Worm (Caenorhabditis elegans) whole organism, midembryonic: ENCODE results near the gene srbc-50.
A peak's percentile ranks its signal among the peaks of the same experiment; 100 is the strongest.
"Not testable (repeated sequence)": the region's sequence is repeated elsewhere in the genome, so short reads cannot be mapped to it uniquely, and the experiment has no call there.

ENCODE experiments used
- T22C8.4 ChIP-seq: fragments of 200-800 bp; sonication (Bioruptor generic); IDR thresholded peaks from 2 replicates; pipeline ENCODE4 v1.3.6; 2022; ENCODE audit warnings: missing genetic modification characterization, missing compliant biosample characterization
- cog-1 ChIP-seq: sonication (generic microtip); optimal IDR thresholded peaks from 2 replicates; lab custom pipeline; 2016; ENCODE audit warnings: missing genetic modification characterization, missing compliant biosample characterization
- flt-1 ChIP-seq: fragments of 200-800 bp; sonication (Bioruptor generic); IDR thresholded peaks from 2 replicates; pipeline ENCODE4 v1.3.6; 2022; ENCODE audit warnings: missing genetic modification characterization, missing compliant biosample characterization
- klf-2 ChIP-seq: fragments of 200-800 bp; sonication (Bioruptor generic); conservative IDR thresholded peaks from 2 replicates; pipeline ENCODE4 v1.3.6; 2022; ENCODE audit warnings: missing genetic modification reagents, missing genetic modification characterization, missing compliant biosample characterization
- med-1 ChIP-seq: sonication (generic microtip); optimal IDR thresholded peaks from 2 replicates; lab custom pipeline; 2017; ENCODE audit warnings: missing genetic modification characterization, mild to moderate bottlenecking, missing compliant biosample characterization, antibody characterized with exemption, missing genetic modification reagents; ENCODE audit not compliant: insufficient read depth
- ref-1 ChIP-seq: fragments of 200-800 bp; sonication (Bioruptor generic); conservative IDR thresholded peaks from 2 replicates; pipeline ENCODE4 v1.3.6; 2022; ENCODE audit warnings: missing genetic modification reagents, missing genetic modification characterization, missing compliant biosample characterization
- tab-1 ChIP-seq: fragments of 200-800 bp; sonication (Bioruptor generic); IDR thresholded peaks from 2 replicates; pipeline ENCODE4 v1.3.6; 2022; ENCODE audit warnings: missing genetic modification characterization, missing compliant biosample characterization
- ztf-23 ChIP-seq: fragments of 200-800 bp; sonication (Bioruptor generic); IDR thresholded peaks from 2 replicates; pipeline ENCODE4 v1.3.6; 2022; ENCODE audit warnings: missing genetic modification reagents, missing genetic modification characterization, missing compliant biosample characterization
- ztf-29 ChIP-seq: fragments of 200-800 bp; sonication (Bioruptor generic); IDR thresholded peaks from 2 replicates; pipeline ENCODE4 v1.3.6; 2022; ENCODE audit warnings: missing genetic modification reagents, missing genetic modification characterization, missing compliant biosample characterization

The srbc-50 gene

DNA sequence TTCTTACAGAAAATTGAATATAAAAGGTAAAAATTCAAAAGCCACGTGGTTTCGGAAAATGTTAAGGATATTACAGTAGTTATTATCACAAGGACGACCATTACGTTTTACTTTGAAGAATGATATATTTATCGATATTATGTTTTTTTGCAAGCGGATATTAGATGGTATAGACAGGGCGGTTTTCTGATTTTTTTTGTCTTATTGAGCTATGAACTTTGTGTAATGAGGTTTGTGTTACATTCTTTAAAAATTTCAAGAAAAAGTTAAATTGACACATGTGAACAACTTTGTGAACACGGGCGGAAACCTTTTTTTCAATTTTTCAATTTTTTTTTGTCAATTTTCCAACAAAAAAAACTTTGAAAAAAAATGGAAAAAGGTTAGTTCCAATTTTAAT lies at the start of gene srbc-50:
Gene srbc-50, minus strand, starts transcription at position 101 of the 400 bp plus-strand sequence.
- TF ChIP-seq tab-1 (no peak), med-1 (GFP tag; lab: Kevin White, UChicago) (no peak), ztf-23 (GFP tag; lab: Robert Waterston, UW) (no peak), ztf-29 (no peak), klf-2 (GFP tag; lab: Robert Waterston, UW) (no peak), ref-1 (no peak), T22C8.4 (no peak), flt-1 (no peak), cog-1 (tag; lab: Kevin White, UChicago) (no peak)

DNA sequence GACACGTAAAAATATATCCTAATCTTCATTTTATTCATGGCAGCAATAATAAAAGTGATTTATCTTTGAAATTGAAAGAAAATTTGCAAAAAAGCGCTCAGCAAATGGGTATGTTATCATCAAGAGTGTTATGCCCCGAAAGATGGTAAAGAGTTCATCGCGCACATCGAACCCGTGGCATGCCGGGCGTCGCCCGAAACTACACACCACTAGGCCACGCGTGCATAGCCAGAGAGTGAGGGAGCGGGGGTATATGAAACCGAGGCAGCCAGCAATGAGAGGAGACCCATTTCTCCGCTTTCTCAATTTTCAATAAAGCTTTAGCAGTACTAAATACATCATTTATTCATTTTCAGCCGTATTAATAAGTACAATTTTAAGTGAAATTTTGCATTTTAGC lies 49.0 kb upstream of the srbc-50 start:
- peak; percentile 100 for TF ChIP-seq ref-1
- peak; percentile 100 for TF ChIP-seq tab-1
- peak; percentile 100 for TF ChIP-seq ztf-29
- TF ChIP-seq ztf-23 (GFP tag; lab: Robert Waterston, UW), result peak; percentile 99
- TF ChIP-seq klf-2 (GFP tag; lab: Robert Waterston, UW), result peak; percentile 99
- peak; percentile 99 for TF ChIP-seq T22C8.4
- peak; percentile 91 for TF ChIP-seq med-1 (GFP tag; lab: Kevin White, UChicago)
- peak; percentile 96 for TF ChIP-seq cog-1 (tag; lab: Kevin White, UChicago)
- peak; percentile 99 for TF ChIP-seq flt-1

DNA sequence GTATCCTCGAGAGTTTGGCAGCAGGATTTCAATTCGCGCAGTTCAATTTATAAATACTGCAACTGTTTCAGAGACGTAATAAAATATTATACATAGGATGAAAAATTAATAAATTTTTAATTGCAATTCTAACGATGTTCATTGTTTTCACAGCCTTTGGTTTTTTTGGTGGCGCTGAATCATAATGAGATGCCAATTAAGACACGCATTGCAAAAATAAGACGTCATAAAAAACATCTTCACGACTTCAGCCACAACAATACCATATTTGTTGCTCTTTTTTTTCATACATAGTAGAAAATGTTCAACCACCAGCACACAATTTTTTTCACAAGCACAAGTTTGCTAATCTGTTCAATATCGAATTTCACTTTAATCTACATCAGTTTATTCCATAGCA lies 47.5 kb upstream of the srbc-50 start, which contains the start of gene str-56:
Gene str-56, plus strand, starts transcription at position 301 of the 400 bp plus-strand sequence.
- TF ChIP-seq klf-2 (GFP tag; lab: Robert Waterston, UW) (no peak), cog-1 (tag; lab: Kevin White, UChicago) (no peak), T22C8.4 (no peak), flt-1 (no peak), ztf-29 (no peak), tab-1 (no peak), med-1 (GFP tag; lab: Kevin White, UChicago) (no peak), ztf-23 (GFP tag; lab: Robert Waterston, UW) (no peak), ref-1 (no peak)

DNA sequence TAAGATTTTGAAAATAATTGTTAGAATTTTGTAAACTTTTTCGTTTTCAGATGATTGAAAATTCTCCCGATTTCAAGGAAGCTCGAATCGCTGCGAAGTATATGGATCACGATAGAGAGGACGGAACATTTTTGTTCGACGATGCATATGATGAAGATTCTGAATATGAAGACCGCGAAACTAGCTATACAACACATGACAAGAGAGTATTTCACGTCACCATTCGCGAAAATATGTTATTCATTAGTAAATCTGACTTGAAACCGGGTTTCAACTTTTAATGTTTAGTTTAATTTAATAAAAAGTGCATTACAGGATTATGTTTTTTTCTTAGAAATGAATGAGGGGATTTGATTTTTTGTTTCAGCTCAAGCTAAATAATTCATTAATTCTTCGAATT lies 45.6 kb upstream of the srbc-50 start, which contains the start of gene str-57:
Gene str-57, plus strand, starts transcription at position 301 of the 400 bp plus-strand sequence.
- no peak for TF ChIP-seq ztf-23 (GFP tag; lab: Robert Waterston, UW)
- TF ChIP-seq flt-1, result no peak
- TF ChIP-seq med-1 (GFP tag; lab: Kevin White, UChicago), result no peak
- TF ChIP-seq T22C8.4, result no peak
- TF ChIP-seq cog-1 (tag; lab: Kevin White, UChicago), result no peak
- no peak for TF ChIP-seq ref-1
- TF ChIP-seq ztf-29, result no peak
- TF ChIP-seq tab-1, result no peak
- TF ChIP-seq klf-2 (GFP tag; lab: Robert Waterston, UW), result no peak

DNA sequence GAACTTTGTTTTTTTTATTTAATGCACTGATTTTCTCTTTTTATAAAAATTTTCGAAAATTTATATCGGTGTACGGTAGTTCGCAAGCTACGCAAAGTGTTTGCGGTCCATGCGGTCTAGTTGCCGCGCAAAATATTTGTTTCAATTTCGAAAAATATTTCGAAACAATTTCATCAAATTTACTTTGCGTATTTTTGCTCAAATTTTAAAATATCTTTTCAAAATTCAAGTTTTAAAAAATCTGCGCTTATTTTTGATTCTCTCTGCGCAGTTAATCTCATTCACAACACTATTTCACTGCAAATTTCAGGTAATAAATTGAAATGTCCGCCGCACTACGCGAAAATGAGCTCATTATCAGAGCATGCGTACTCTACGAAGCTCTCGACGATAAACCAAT lies 42.6 kb upstream of the srbc-50 start, which contains the start of gene fbxa-197:
Gene fbxa-197, plus strand, starts transcription at position 301 of the 400 bp plus-strand sequence.
- TF ChIP-seq T22C8.4, result no peak

DNA sequence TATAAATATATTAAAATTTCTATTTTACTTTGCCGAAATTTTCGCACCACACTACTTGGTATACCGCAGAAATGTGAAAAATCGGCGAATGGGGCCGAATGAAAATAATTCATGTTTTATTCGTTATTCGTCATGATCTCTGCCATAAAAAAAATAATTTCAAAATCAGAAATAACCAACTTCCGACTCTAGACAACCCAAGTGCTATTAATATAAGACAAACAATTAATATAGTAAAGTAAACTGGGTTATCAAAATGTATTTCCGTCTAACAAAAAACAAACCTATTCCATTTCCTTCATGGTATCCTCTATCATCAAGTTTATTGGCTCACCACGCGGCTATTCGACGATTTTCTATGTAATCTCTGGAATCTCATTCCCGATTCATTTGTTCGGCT lies 41.1 kb upstream of the srbc-50 start, which contains the start of gene srh-293:
Gene srh-293, plus strand, starts transcription at position 301 of the 400 bp plus-strand sequence.
- TF ChIP-seq T22C8.4 (no peak), klf-2 (GFP tag; lab: Robert Waterston, UW) (no peak), med-1 (GFP tag; lab: Kevin White, UChicago) (no peak), ztf-29 (no peak), tab-1 (no peak), ref-1 (no peak), ztf-23 (GFP tag; lab: Robert Waterston, UW) (no peak), cog-1 (tag; lab: Kevin White, UChicago) (no peak)

DNA sequence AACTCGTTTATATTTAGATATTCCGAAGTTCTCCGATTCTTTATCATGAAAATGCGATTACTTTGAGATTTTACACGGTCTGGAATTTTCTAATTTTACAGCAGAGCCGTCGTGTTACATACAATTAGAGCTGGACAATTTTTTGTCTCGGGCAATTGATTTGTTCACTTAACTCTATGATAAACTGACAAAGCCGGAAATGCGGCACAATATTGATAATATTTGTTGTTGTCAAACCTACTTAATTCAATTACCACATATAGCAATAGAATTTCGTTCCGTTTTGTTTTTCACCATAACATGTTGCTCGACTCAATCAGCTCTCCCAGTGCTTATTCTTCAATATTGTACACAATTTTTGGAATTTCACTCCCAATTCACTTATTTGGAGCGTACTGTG lies 38.3 kb upstream of the srbc-50 start, which contains the start of gene srh-299:
Gene srh-299, plus strand, starts transcription at position 301 of the 400 bp plus-strand sequence.
- TF ChIP-seq flt-1 (no peak), cog-1 (tag; lab: Kevin White, UChicago) (no peak), klf-2 (GFP tag; lab: Robert Waterston, UW) (no peak), med-1 (GFP tag; lab: Kevin White, UChicago) (no peak), ztf-23 (GFP tag; lab: Robert Waterston, UW) (no peak), tab-1 (no peak), T22C8.4 (no peak), ztf-29 (no peak), ref-1 (no peak)

DNA sequence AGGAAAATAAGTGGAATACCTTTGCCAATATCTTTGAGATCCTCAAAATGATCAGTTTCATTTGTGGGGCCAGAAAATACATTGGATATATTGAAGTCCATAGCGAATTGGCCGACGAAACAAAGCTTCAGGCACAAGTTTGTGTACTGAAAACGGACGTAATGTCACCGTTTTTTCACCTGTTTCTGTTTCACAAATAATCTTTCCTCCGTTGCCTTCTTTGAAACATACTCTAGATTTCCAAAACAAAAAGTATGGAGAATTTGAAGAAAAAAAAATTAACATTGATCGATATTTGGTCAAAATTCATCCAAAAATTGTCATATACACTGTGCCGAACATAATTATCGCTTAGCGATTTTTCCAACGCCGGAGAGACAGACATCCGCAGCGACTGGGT lies 37.8 kb upstream of the srbc-50 start, which contains the start of gene srz-12:
Gene srz-12, minus strand, starts transcription at position 101 of the 400 bp plus-strand sequence.
- TF ChIP-seq tab-1 (no peak), flt-1 (no peak), T22C8.4 (no peak), ztf-29 (no peak), ztf-23 (GFP tag; lab: Robert Waterston, UW) (no peak), med-1 (GFP tag; lab: Kevin White, UChicago) (no peak), klf-2 (GFP tag; lab: Robert Waterston, UW) (no peak)

DNA sequence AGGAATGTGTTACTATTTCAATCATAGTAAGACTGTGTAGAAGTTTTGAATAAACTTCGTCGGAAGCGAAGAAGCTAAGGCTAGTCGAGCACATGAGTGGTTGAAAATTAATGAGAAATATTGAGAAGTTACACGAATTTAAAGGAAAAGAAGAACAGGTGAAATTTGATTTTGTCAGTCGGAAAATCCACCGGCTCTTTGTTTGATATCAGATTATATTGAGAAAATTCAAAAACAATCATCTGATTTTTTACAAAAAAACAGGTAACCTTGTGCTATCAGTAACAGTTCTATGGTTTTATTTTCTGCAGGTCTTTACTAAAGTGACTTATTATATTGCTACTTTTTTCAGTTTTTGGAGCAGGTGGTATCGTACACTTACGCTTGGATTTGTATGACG lies 33.5 kb upstream of the srbc-50 start, which contains the start of gene srh-148:
Gene srh-148, minus strand, starts transcription at position 101 of the 400 bp plus-strand sequence.
- TF ChIP-seq med-1 (GFP tag; lab: Kevin White, UChicago) (no peak), flt-1 (no peak), klf-2 (GFP tag; lab: Robert Waterston, UW) (no peak), cog-1 (tag; lab: Kevin White, UChicago) (no peak), tab-1 (no peak), ztf-29 (no peak), T22C8.4 (no peak), ztf-23 (GFP tag; lab: Robert Waterston, UW) (no peak), ref-1 (no peak)

DNA sequence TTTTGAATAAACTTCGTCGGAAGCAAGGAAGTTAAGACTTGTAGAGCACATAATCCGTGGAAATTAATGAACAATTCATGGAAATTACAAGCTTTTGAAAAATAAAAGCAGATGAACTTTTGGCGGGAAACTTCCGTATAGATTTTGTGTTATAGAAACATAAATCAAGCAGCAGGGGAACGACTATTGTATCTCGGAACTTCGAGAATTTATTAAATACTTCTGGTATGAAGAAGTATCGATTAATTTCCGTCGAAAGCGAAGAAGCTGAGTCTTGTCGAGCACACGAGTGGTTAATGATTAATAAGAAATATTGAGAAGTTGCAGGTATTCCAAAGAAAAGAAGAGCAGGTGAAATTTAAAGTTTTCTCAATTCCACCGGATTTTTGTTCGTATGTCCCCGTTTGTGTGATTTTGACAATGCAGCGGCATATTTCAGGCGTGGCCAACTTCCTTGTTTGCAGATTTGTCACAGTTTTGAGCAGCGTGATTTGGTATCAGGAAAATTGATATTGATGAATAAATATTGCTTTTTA lies 25.6 kb upstream of the srbc-50 start, which contains the start of gene srh-147:
Gene srh-147, minus strand, starts transcription at position 51 of the 536 bp plus-strand sequence.
- not testable (repeated sequence) for TF ChIP-seq tab-1, ztf-29, T22C8.4
